Fruit fly (Drosophila melanogaster): ENCODE measurements around the gene btd.

btd gene

DNA sequence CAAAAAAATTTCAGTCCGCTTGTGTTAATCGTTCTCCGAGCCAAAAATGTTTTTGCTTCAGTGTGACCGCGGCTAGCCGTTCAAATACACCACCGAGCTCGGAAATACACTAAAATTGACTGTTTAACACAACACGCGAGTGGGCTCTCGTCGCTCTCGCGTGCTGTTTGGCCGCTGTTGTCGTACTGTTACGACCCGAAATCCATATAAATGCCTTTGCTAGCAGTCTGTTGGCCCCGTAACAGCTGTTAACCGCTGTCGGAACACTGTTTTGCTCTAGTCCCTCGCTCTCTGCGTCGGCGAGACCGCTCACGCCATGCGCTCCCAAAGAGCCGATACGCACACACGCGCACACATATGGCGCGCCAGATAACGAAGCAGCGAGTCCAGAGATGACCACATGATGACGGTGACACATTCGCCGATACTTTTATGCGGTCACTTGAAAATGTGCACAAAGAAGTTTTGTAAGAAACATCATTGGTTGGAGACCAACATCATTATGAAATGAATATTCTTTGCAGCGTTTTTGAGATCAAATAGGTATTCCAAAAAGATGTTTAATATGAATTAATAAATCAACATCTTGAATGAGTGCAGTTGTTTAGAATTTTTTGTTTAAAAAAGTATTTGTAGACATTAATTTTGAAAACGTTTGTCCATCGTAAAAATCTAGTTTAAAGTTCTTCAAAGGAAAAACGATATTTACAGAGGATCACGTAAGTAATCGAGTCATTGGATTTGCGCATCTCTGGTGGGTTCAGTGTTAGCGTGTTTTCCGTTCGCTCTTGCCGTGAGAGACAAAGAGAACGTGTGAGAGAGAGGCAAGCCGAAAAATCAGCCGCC lies 8.2 kb upstream of the btd start (continued):
- TF ChIP-seq h (optimal IDR thresholded peaks at IDR 0.05) (no peak), CG6813 (GFP tag; optimal IDR thresholded peaks at IDR 0.05) (no peak), hth (optimal IDR thresholded peaks at IDR 0.05) (no peak), CG13296 (GFP tag; optimal IDR thresholded peaks at IDR 0.05) (peak; percentile 37), Myb (GFP tag; optimal IDR thresholded peaks at IDR 0.05) (peak; percentile 52), Mad (GFP tag; optimal IDR thresholded peaks at IDR 0.05) (no peak), HmgD (GFP tag; optimal IDR thresholded peaks at IDR 0.05) (peak; percentile 10), CG3726 (GFP tag; IDR thresholded peaks at IDR 0.05) (no peak), CG6254 (GFP tag; optimal IDR thresholded peaks at IDR 0.05) (no peak), NFAT (GFP tag; IDR thresholded peaks at IDR 0.05) (peak; percentile 18; the same call in 1 of the 2 replicates), rib (GFP tag; IDR thresholded peaks at IDR 0.05) (no peak), grn (GFP tag; optimal IDR thresholded peaks at IDR 0.05) (peak; percentile 35), Ravus (GFP tag; IDR thresholded peaks at IDR 0.05) (no peak), cato (GFP tag; optimal IDR thresholded peaks at IDR 0.05; ENCODE audit: borderline replicate concordance) (peak; percentile 49), Dbx (GFP tag; IDR thresholded peaks at IDR 0.05) (peak; percentile 47; the same call in 1 of the 3 replicates), CG5953 (GFP tag; IDR thresholded peaks at IDR 0.05) (no peak), zfh1 (GFP tag; IDR thresholded peaks at IDR 0.05) (no peak), CG15269 (tag; optimal IDR thresholded peaks at IDR 0.05) (peak; percentile 59), PHDP (tag; optimal IDR thresholded peaks at IDR 0.05) (peak; percentile 20), Dad (GFP tag; optimal IDR thresholded peaks at IDR 0.05) (peak; percentile 23), nmo (GFP tag; optimal IDR thresholded peaks at IDR 0.05) (peak; percentile 77), sens (GFP tag) (peak; percentile 86), tgo (GFP tag; IDR thresholded peaks at IDR 0.05) (no peak), CG10147 (GFP tag; optimal IDR thresholded peaks at IDR 0.05) (peak; percentile 71), CG14860 (GFP tag; IDR thresholded peaks at IDR 0.05; ENCODE audit: partially characterized antibody) (no peak), CG13424 (tag; optimal IDR thresholded peaks at IDR 0.05) (peak; percentile 82), NfI (GFP tag; optimal IDR thresholded peaks at IDR 0.05) (peak; percentile 58), Side (GFP tag; optimal IDR thresholded peaks at IDR 0.05) (peak; percentile 60), z (GFP tag; IDR thresholded peaks at IDR 0.05) (no peak), Bteb2 (GFP tag; optimal IDR thresholded peaks at IDR 0.05) (peak; percentile 57), abd-A (tag; optimal IDR thresholded peaks at IDR 0.05) (peak; percentile 25), Pdp1 (GFP tag; optimal IDR thresholded peaks at IDR 0.05) (peak; percentile 68 to 78), CG11695 (GFP tag; IDR thresholded peaks at IDR 0.05) (no peak), CG12769 (tag; optimal IDR thresholded peaks at IDR 0.05) (no peak), CG10979 (tag; optimal IDR thresholded peaks at IDR 0.05) (peak; percentile 52), CG10543 (GFP tag; optimal IDR thresholded peaks at IDR 0.05) (peak; percentile 93), CG15696 (tag; optimal IDR thresholded peaks at IDR 0.05) (peak; percentile 56), CG2712 (tag; optimal IDR thresholded peaks at IDR 0.05) (peak; percentile 70), gsb (GFP tag; IDR thresholded peaks at IDR 0.05) (no peak), B-H1 (GFP tag; IDR thresholded peaks at IDR 0.05) (no peak), GATAe (GFP tag; conservative IDR thresholded peaks at IDR 0.05) (peak; percentile 31; the same call in 1 of the 2 replicates), lbe (GFP tag; optimal IDR thresholded peaks at IDR 0.05) (peak; percentile 48), nom (GFP tag; optimal IDR thresholded peaks at IDR 0.05) (peak; percentile 24), eve (GFP tag; optimal IDR thresholded peaks at IDR 0.05) (no peak), Nf-YB (GFP tag; optimal IDR thresholded peaks at IDR 0.05) (peak; percentile 47), Elba2 (GFP tag; optimal IDR thresholded peaks at IDR 0.05) (no peak), seq (GFP tag; IDR thresholded peaks at IDR 0.05) (no peak), Dll (GFP tag; IDR thresholded peaks at IDR 0.05; ENCODE audit: partially characterized antibody) (peak; percentile 63; the same call in 3 of the 4 replicates), crc (GFP tag; optimal IDR thresholded peaks at IDR 0.05) (peak; percentile 64)
